Fruit fly (Drosophila melanogaster): ENCODE measurements around the gene msl-1.

msl-1 gene

DNA sequence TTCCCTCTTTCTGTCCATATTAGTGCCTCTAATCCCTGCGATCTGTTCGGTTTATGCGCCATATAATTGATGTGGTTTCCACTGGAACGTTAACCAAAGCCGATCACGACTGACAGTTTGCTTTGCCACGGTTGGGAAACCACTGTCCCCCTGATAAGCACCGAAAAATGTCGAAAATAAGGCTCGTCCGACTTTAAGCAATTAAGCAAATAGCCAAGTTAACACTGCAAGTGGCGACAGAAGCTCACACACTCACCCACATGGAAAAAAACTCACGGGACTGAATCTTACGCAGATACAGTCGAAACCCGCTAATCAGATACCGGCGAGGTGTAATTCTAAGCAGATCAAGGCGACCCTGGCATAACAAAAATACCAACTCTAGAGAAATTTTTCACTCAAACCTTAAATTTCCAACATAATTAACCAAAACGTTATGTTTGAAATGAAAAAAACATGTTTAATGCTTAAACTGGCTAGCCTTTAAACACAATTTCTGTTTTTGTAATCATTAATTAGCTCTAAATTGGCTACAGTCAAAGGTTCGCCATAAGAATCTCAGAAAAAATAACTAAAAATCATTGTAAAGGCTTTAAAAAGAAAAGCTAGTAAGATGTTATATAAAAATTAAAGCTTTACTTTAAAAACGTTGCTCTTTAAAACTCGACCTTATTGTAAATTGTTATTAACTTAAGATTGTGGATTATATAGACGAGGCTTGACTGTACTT, 10.5 kb downstream of the msl-1 start (continued):
- TF ChIP-seq CG6765 (GFP tag; optimal IDR thresholded peaks at IDR 0.05), result no peak
- TF ChIP-seq Xbp1 (GFP tag; optimal IDR thresholded peaks at IDR 0.05), result peak; percentile 17
- TF ChIP-seq CG14965 (GFP tag; optimal IDR thresholded peaks at IDR 0.05; ENCODE audit: borderline replicate concordance), result no peak
- TF ChIP-seq gcm2 (GFP tag; optimal IDR thresholded peaks at IDR 0.05), result no peak
- TF ChIP-seq Scr (GFP tag; IDR thresholded peaks at IDR 0.05; ENCODE audit: partially characterized antibody), result no peak
- no peak for TF ChIP-seq mld (GFP tag; IDR thresholded peaks at IDR 0.05; ENCODE audit: partially characterized antibody)
- no peak for TF ChIP-seq HmgD (GFP tag; optimal IDR thresholded peaks at IDR 0.05)
- TF ChIP-seq CG10431 (GFP tag; optimal IDR thresholded peaks at IDR 0.05), result no peak
- TF ChIP-seq bigmax (GFP tag; optimal IDR thresholded peaks at IDR 0.05), result no peak
- TF ChIP-seq cg (GFP tag; optimal IDR thresholded peaks at IDR 0.05), result no peak
- TF ChIP-seq Taf1 (GFP tag; IDR thresholded peaks at IDR 0.05), result no peak
- TF ChIP-seq CG30020 (tag; optimal IDR thresholded peaks at IDR 0.05), result no peak
- no peak for TF ChIP-seq ac (GFP tag; optimal IDR thresholded peaks at IDR 0.05)
- TF ChIP-seq CG43689 (GFP tag; IDR thresholded peaks at IDR 0.05), result no peak
- TF ChIP-seq CG12155 (GFP tag; optimal IDR thresholded peaks at IDR 0.05), result no peak
- TF ChIP-seq stc (GFP tag; IDR thresholded peaks at IDR 0.05), result no peak
- no peak for TF ChIP-seq CG13624 (GFP tag; optimal IDR thresholded peaks at IDR 0.05)
- TF ChIP-seq Sin3A (optimal IDR thresholded peaks at IDR 0.05), result no peak
- TF ChIP-seq CG31365 (tag; optimal IDR thresholded peaks at IDR 0.05), result no peak
- no peak for TF ChIP-seq p53 (GFP tag; optimal IDR thresholded peaks at IDR 0.05)
- no peak for TF ChIP-seq CG11398 (GFP tag; optimal IDR thresholded peaks at IDR 0.05)
- no peak for TF ChIP-seq CG17612 (GFP tag; IDR thresholded peaks at IDR 0.05)
- TF ChIP-seq CG15011 (GFP tag; optimal IDR thresholded peaks at IDR 0.05), result peak; percentile 12
- TF ChIP-seq gfzf (GFP tag; optimal IDR thresholded peaks at IDR 0.05), result no peak
- TF ChIP-seq CG5245 (GFP tag; optimal IDR thresholded peaks at IDR 0.05), result no peak
- no peak for TF ChIP-seq Hey (tag; optimal IDR thresholded peaks at IDR 0.05)
- no peak for TF ChIP-seq CG30431 (GFP tag; optimal IDR thresholded peaks at IDR 0.05)
- no peak for TF ChIP-seq corto (GFP tag; optimal IDR thresholded peaks at IDR 0.05)
- no peak; the same call in 1 of the 2 replicates for TF ChIP-seq Ada2b (GFP tag; IDR thresholded peaks at IDR 0.05)
- no peak for TF ChIP-seq CG12236 (GFP tag; optimal IDR thresholded peaks at IDR 0.05)
- TF ChIP-seq Lpt (GFP tag; optimal IDR thresholded peaks at IDR 0.05), result no peak
- TF ChIP-seq dmrt11E (tag; optimal IDR thresholded peaks at IDR 0.05), result no peak
- TF ChIP-seq CG17568 (GFP tag; optimal IDR thresholded peaks at IDR 0.05), result no peak
- TF ChIP-seq Chrac-16 (GFP tag; optimal IDR thresholded peaks at IDR 0.05), result peak; percentile 15
- no peak; the same call in 1 of the 2 replicates for TF ChIP-seq Drgx (GFP tag; IDR thresholded peaks at IDR 0.05)
- 0 out of 3 replicates have a peak, but pooled peaks have one; percentile 38 for TF ChIP-seq CG11456 (GFP tag; IDR thresholded peaks at IDR 0.05)
- no peak for TF ChIP-seq CG11093 (GFP tag; IDR thresholded peaks at IDR 0.05)
- TF ChIP-seq Nf-YB (GFP tag; optimal IDR thresholded peaks at IDR 0.05), result no peak
- no peak for TF ChIP-seq CG11247 (GFP tag; IDR thresholded peaks at IDR 0.05)
- peak; percentile 7; the same call in 1 of the 2 replicates for TF ChIP-seq lmd (GFP tag; IDR thresholded peaks at IDR 0.05)
- TF ChIP-seq sr (GFP tag; IDR thresholded peaks at IDR 0.05), result no peak
- TF ChIP-seq bab2 (GFP tag; optimal IDR thresholded peaks at IDR 0.05), result no peak
- peak; percentile 20 for TF ChIP-seq lilli (GFP tag; optimal IDR thresholded peaks at IDR 0.05)
- TF ChIP-seq CG10147 (GFP tag; optimal IDR thresholded peaks at IDR 0.05), result no peak
- peak; percentile 33 for TF ChIP-seq NfI (GFP tag; optimal IDR thresholded peaks at IDR 0.05)
- 0 out of 3 replicates have a peak, but pooled peaks have one; percentile 31 for TF ChIP-seq ci (GFP tag; IDR thresholded peaks at IDR 0.05)
- TF ChIP-seq Deaf1 (tag; optimal IDR thresholded peaks at IDR 0.05), result no peak
- no peak for TF ChIP-seq psq (GFP tag; optimal IDR thresholded peaks at IDR 0.05)
- TF ChIP-seq CG4328 (GFP tag; optimal IDR thresholded peaks at IDR 0.05), result peak; percentile 12
- no peak for TF ChIP-seq cwo (GFP tag; optimal IDR thresholded peaks at IDR 0.05)
- TF ChIP-seq CG3726 (GFP tag; IDR thresholded peaks at IDR 0.05), result 0 out of 3 replicates have a peak, but pooled peaks have one; percentile 8
